Worm (Caenorhabditis elegans) whole organism, young adult: ENCODE results near the gene cest-35.2.
A peak's percentile ranks its signal among the peaks of the same experiment; 100 is the strongest.

Source experiments
- B0035.1 ChIP-seq: sonication (generic microtip); optimal IDR thresholded peaks from 2 replicates; lab custom pipeline; 2016; ENCODE audit warnings: missing genetic modification characterization, mild to moderate bottlenecking, missing compliant biosample characterization, missing genotype, missing genetic modification reagents
- F22D6.2 ChIP-seq: sonication (generic microtip); optimal IDR thresholded peaks from 2 replicates; lab custom pipeline; 2016; ENCODE audit warnings: mild to moderate bottlenecking, missing genetic modification characterization, missing compliant biosample characterization
- F23B12.7 ChIP-seq: sonication (generic microtip); optimal IDR thresholded peaks from 2 replicates; lab custom pipeline; 2017; ENCODE audit warnings: missing genetic modification characterization, mild to moderate bottlenecking, missing compliant biosample characterization, antibody characterized with exemption, moderate library complexity; ENCODE audit not compliant: insufficient read depth
- F49E8.2 ChIP-seq: sonication (generic microtip); optimal IDR thresholded peaks from 3 replicates; lab custom pipeline; 2017; ENCODE audit warnings: missing genetic modification characterization, mild to moderate bottlenecking, missing compliant biosample characterization, antibody characterized with exemption, moderate library complexity; ENCODE audit not compliant: insufficient read depth
- K11D2.4 ChIP-seq: fragments of 200-800 bp; sonication (Bioruptor generic); IDR thresholded peaks from 2 replicates; pipeline ENCODE4 v1.3.6; 2022; ENCODE audit warnings: missing genetic modification reagents, missing genetic modification characterization, missing compliant biosample characterization
- K12H6.12 ChIP-seq: fragments of 200-800 bp; sonication (Bioruptor generic); optimal IDR thresholded peaks from 2 replicates; lab custom pipeline; 2018; ENCODE audit warnings: mild to moderate bottlenecking, missing genetic modification characterization, missing compliant biosample characterization
- Y56A3A.18 ChIP-seq: fragments of 200-800 bp; sonication (Bioruptor generic); IDR thresholded peaks from 2 replicates; pipeline ENCODE4 v1.3.6; 2022; ENCODE audit warnings: missing genetic modification reagents, missing genetic modification characterization, missing compliant biosample characterization
- atf-7 ChIP-seq: sonication (generic microtip); optimal IDR thresholded peaks from 2 replicates; lab custom pipeline; 2017; ENCODE audit warnings: mild to moderate bottlenecking, missing genetic modification characterization, missing compliant biosample characterization
- bed-2 ChIP-seq: fragments of 200-800 bp; sonication (Bioruptor generic); IDR thresholded peaks from 2 replicates; pipeline ENCODE4 v1.3.6; 2022; ENCODE audit warnings: missing genetic modification reagents, missing genetic modification characterization, missing compliant biosample characterization
- ccch-3 ChIP-seq: fragments of 200-800 bp; sonication (Bioruptor generic); optimal IDR thresholded peaks from 2 replicates; lab custom pipeline; 2018; ENCODE audit warnings: mild to moderate bottlenecking, missing genetic modification characterization, missing compliant biosample characterization
- cebp-1 ChIP-seq, 2 experiments: fragments of 200-800 bp in 1 of 2; sonication (Bioruptor generic) in 1 of 2; sonication (generic microtip) in 1 of 2; IDR thresholded peaks in 1 of 2; optimal IDR thresholded peaks in 1 of 2; 2 replicates each; pipeline versions ENCODE4 v1.3.6 to Lab custom; 2017 to 2022; ENCODE audit warnings: missing compliant biosample characterization in 2 of 2, missing genetic modification characterization in 2 of 2, mild to moderate bottlenecking in 1 of 2, missing genetic modification reagents in 1 of 2, moderate library complexity in 1 of 2
- ceh-100 ChIP-seq: fragments of 200-800 bp; sonication (Bioruptor generic); IDR thresholded peaks from 2 replicates; pipeline ENCODE4 v1.3.6; 2022; ENCODE audit warnings: missing genetic modification reagents, missing genetic modification characterization, missing compliant biosample characterization
- ceh-40 ChIP-seq: fragments of 200-800 bp; sonication (Bioruptor generic); IDR thresholded peaks from 2 replicates; pipeline ENCODE4 v1.3.6; 2022; ENCODE audit warnings: missing genetic modification characterization, missing compliant biosample characterization
- ceh-58 ChIP-seq: fragments of 200-800 bp; sonication (Bioruptor generic); IDR thresholded peaks from 2 replicates; pipeline ENCODE4 v1.3.6; 2022; ENCODE audit warnings: missing genetic modification characterization, missing compliant biosample characterization
- ceh-91 ChIP-seq: fragments of 200-800 bp; sonication (Bioruptor generic); IDR thresholded peaks from 2 replicates; pipeline ENCODE4 v1.3.6; 2022; ENCODE audit warnings: missing genetic modification reagents, missing genetic modification characterization, missing compliant biosample characterization
- dpff-1 ChIP-seq: sonication (generic microtip); optimal IDR thresholded peaks from 2 replicates; lab custom pipeline; 2017; ENCODE audit warnings: mild to moderate bottlenecking, missing genetic modification characterization, missing compliant biosample characterization
- dpl-1 ChIP-seq: fragments of 150-350 bp; optimal IDR thresholded peaks from 2 replicates; lab custom pipeline; 2014; ENCODE audit warnings: missing biosample characterization, missing genetic modification reagents, missing genetic modification characterization
- efl-1 ChIP-seq: fragments of 150-350 bp; optimal IDR thresholded peaks from 2 replicates; lab custom pipeline; 2014; ENCODE audit warnings: missing biosample characterization, missing genetic modification reagents, missing genetic modification characterization
- egl-18 ChIP-seq: fragments of 200-800 bp; sonication (Bioruptor generic); IDR thresholded peaks from 2 replicates; pipeline ENCODE4 v1.3.6; 2022; ENCODE audit warnings: missing genetic modification reagents, missing genetic modification characterization, missing compliant biosample characterization
- egl-44 ChIP-seq: fragments of 200-800 bp; sonication (Bioruptor generic); IDR thresholded peaks from 2 replicates; pipeline ENCODE4 v1.3.6; 2022; ENCODE audit warnings: missing genetic modification reagents, missing genetic modification characterization, missing compliant biosample characterization
- gei-17 ChIP-seq: fragments of 200-800 bp; sonication (Bioruptor generic); optimal IDR thresholded peaks from 2 replicates; lab custom pipeline; 2018; ENCODE audit warnings: mild to moderate bottlenecking, missing genetic modification characterization, missing compliant biosample characterization
- him-1 ChIP-seq: sonication (generic microtip); optimal IDR thresholded peaks from 2 replicates; lab custom pipeline; 2016; ENCODE audit warnings: missing genotype, missing genetic modification reagents, missing genetic modification characterization, missing compliant biosample characterization
- hlh-12 ChIP-seq: sonication (generic microtip); optimal IDR thresholded peaks from 2 replicates; lab custom pipeline; 2016; ENCODE audit warnings: missing genetic modification characterization, missing compliant biosample characterization
- hmg-20 ChIP-seq: fragments of 200-800 bp; sonication (Bioruptor generic); IDR thresholded peaks from 2 replicates; pipeline ENCODE4 v1.3.6; 2022; ENCODE audit warnings: missing genetic modification reagents, missing genetic modification characterization, missing compliant biosample characterization
- lin-35 ChIP-seq, 3 experiments: fragments of 150-350 bp in 2 of 3; sonication (generic microtip) in 1 of 3; optimal IDR thresholded peaks; 2 replicates each; lab custom pipeline; 2014 to 2018; ENCODE audit warnings: missing biosample characterization in 3 of 3, missing genetic modification characterization in 3 of 3, missing genetic modification reagents in 3 of 3
- lin-40 ChIP-seq: sonication (generic microtip); optimal IDR thresholded peaks from 2 replicates; lab custom pipeline; 2016; ENCODE audit warnings: missing genetic modification characterization, mild to moderate bottlenecking, missing compliant biosample characterization, missing genotype, missing genetic modification reagents
- lin-54 ChIP-seq: fragments of 200-800 bp; sonication (Bioruptor generic); optimal IDR thresholded peaks from 2 replicates; lab custom pipeline; 2018; ENCODE audit warnings: mild to moderate bottlenecking, missing genetic modification characterization, missing compliant biosample characterization
- lsl-1 ChIP-seq: fragments of 200-800 bp; sonication (Bioruptor generic); optimal IDR thresholded peaks from 2 replicates; lab custom pipeline; 2018; ENCODE audit warnings: mild to moderate bottlenecking, missing genetic modification characterization, moderate library complexity, missing compliant biosample characterization
- madf-6 ChIP-seq: fragments of 200-800 bp; sonication (Bioruptor generic); IDR thresholded peaks from 2 replicates; pipeline ENCODE4 v1.3.6; 2022; ENCODE audit warnings: missing genetic modification reagents, missing genetic modification characterization, missing compliant biosample characterization
- mcd-1 ChIP-seq: fragments of 200-800 bp; sonication (Bioruptor generic); IDR thresholded peaks from 2 replicates; pipeline ENCODE4 v1.3.6; 2022; ENCODE audit warnings: missing genetic modification reagents, missing genetic modification characterization, missing compliant biosample characterization
- mes-4 ChIP-seq: sonication (generic microtip); optimal IDR thresholded peaks from 2 replicates; lab custom pipeline; 2016; ENCODE audit warnings: missing genotype, missing genetic modification characterization, missing compliant biosample characterization
- nfya-2 ChIP-seq: fragments of 200-800 bp; sonication (Bioruptor generic); IDR thresholded peaks from 2 replicates; pipeline ENCODE4 v1.3.6; 2022; ENCODE audit warnings: missing genetic modification reagents, missing genetic modification characterization, missing compliant biosample characterization
- nfyb-1 ChIP-seq: fragments of 200-800 bp; sonication (Bioruptor generic); IDR thresholded peaks from 2 replicates; pipeline ENCODE4 v1.3.6; 2022; ENCODE audit warnings: missing genetic modification reagents, missing genetic modification characterization, missing compliant biosample characterization
- nhr-27 ChIP-seq: fragments of 200-800 bp; sonication (Bioruptor generic); optimal IDR thresholded peaks from 2 replicates; lab custom pipeline; 2018; ENCODE audit warnings: mild to moderate bottlenecking, missing genetic modification characterization, moderate library complexity, missing compliant biosample characterization
- rcor-1 ChIP-seq: fragments of 200-800 bp; sonication (Bioruptor generic); IDR thresholded peaks from 2 replicates; pipeline ENCODE4 v1.3.6; 2022; ENCODE audit warnings: missing genetic modification reagents, missing genetic modification characterization, missing compliant biosample characterization
- rpc-1 ChIP-seq, 2 experiments: fragments of 150-350 bp in 1 of 2; sonication (generic microtip) in 1 of 2; optimal IDR thresholded peaks; 2 replicates each; lab custom pipeline; 2014 to 2018; ENCODE audit warnings: missing biosample characterization in 1 of 2, missing genetic modification characterization in 1 of 2, missing genetic modification reagents in 1 of 2, missing genotype in 1 of 2
- sdz-38 ChIP-seq: sonication (generic microtip); optimal IDR thresholded peaks from 2 replicates; lab custom pipeline; 2016; ENCODE audit warnings: missing genotype, missing genetic modification characterization, missing compliant biosample characterization
- snpc-4 ChIP-seq, 5 experiments: fragments of 150-350 bp in 1 of 5; sonication (generic microtip) in 4 of 5; optimal IDR thresholded peaks; 2 replicates each; lab custom pipeline; 2014 to 2018; ENCODE audit warnings: missing genetic modification characterization in 5 of 5, missing biosample characterization in 3 of 5, antibody characterized with exemption in 2 of 5, mild to moderate bottlenecking in 2 of 5, missing compliant biosample characterization in 2 of 5, missing genotype in 2 of 5, moderate library complexity in 2 of 5, missing genetic modification reagents in 1 of 5
- tbx-9 ChIP-seq: sonication (generic microtip); optimal IDR thresholded peaks from 2 replicates; lab custom pipeline; 2016; ENCODE audit warnings: borderline replicate concordance, missing genetic modification characterization, inconsistent platforms, missing compliant biosample characterization
- xnd-1 ChIP-seq: sonication (generic microtip); optimal IDR thresholded peaks from 2 replicates; lab custom pipeline; 2016; ENCODE audit warnings: missing genotype, missing genetic modification reagents, missing genetic modification characterization, missing compliant biosample characterization
- ztf-18 ChIP-seq: sonication (generic microtip); optimal IDR thresholded peaks from 2 replicates; lab custom pipeline; 2016; ENCODE audit warnings: missing genotype, mild to moderate bottlenecking, missing genetic modification characterization, missing compliant biosample characterization
- ztf-26 ChIP-seq: sonication (generic microtip); optimal IDR thresholded peaks from 2 replicates; lab custom pipeline; 2017; ENCODE audit warnings: missing genetic modification characterization, missing compliant biosample characterization
- ztf-6 ChIP-seq: fragments of 200-800 bp; sonication (Bioruptor generic); IDR thresholded peaks from 2 replicates; pipeline ENCODE4 v1.3.6; 2022; ENCODE audit warnings: missing genetic modification reagents, missing genetic modification characterization, missing compliant biosample characterization

Gene cest-35.2

ce11 chrV:5204127-5204526 lies 32.9 kb downstream of the cest-35.2 start, which contains the start of gene ttc-37:
ttc-37 (plus strand) TSS chrV:5204475.
- no peak for TF ChIP-seq atf-7 (tag; lab: Kevin White, UChicago)
- peak; percentile 94 for TF ChIP-seq mcd-1 (GFP tag; lab: Robert Waterston, UW)
- peak; percentile 95 for TF ChIP-seq lin-54 (GFP tag; lab: Kevin White, UChicago)
- peak; percentile 30 to 92 (median 44) for TF ChIP-seq lin-35 (GFP tag; optimal IDR thresholded peaks at IDR 0.05; lab: Kevin White, UChicago)
- peak; percentile 61; the same call in 1 of the 2 replicates for TF ChIP-seq K11D2.4
- peak; percentile 71 for TF ChIP-seq efl-1 (GFP tag; lab: Kevin White, UChicago)
- TF ChIP-seq egl-44 (GFP tag; lab: Robert Waterston, UW), result no peak
- peak; percentile 13 for TF ChIP-seq lin-40 (tag; lab: Kevin White, UChicago)
- TF ChIP-seq ceh-58 (GFP tag; lab: Robert Waterston, UW), result no peak
- TF ChIP-seq cebp-1 (GFP tag; IDR thresholded peaks at IDR 0.05; lab: Robert Waterston, UW), result no peak
- peak; percentile 16 for TF ChIP-seq cebp-1 (tag; optimal IDR thresholded peaks at IDR 0.05; lab: Kevin White, UChicago)
- peak; percentile 66 for TF ChIP-seq dpl-1 (GFP tag; lab: Kevin White, UChicago)

ce11 chrV:5203643-5204042 lies 33.4 kb downstream of the cest-35.2 start:
- TF ChIP-seq madf-6, result peak; percentile 54; the same call in 1 of the 2 replicates
- no peak for TF ChIP-seq dpff-1 (tag; lab: Kevin White, UChicago)
- TF ChIP-seq xnd-1 (tag; lab: Kevin White, UChicago), result peak; percentile 45
- TF ChIP-seq lsl-1 (GFP tag; lab: Kevin White, UChicago), result peak; percentile 63
- no peak for TF ChIP-seq F23B12.7 (tag; lab: Kevin White, UChicago)
- TF ChIP-seq ztf-6, result no peak

ce11 chrV:5201706-5202105 lies 35.3 kb downstream of the cest-35.2 start:
- TF ChIP-seq mes-4 (tag; lab: Kevin White, UChicago) (no peak), ceh-100 (GFP tag; lab: Robert Waterston, UW) (no peak), F49E8.2 (no peak), ztf-18 (tag; lab: Kevin White, UChicago) (no peak), F22D6.2 (tag; lab: Kevin White, UChicago) (no peak), hlh-12 (tag; lab: Kevin White, UChicago) (no peak), B0035.1 (no peak), ccch-3 (GFP tag; lab: Kevin White, UChicago) (no peak), nhr-27 (tag; lab: Kevin White, UChicago) (no peak), bed-2 (no peak), ztf-26 (tag; lab: Kevin White, UChicago) (no peak), nfyb-1 (GFP tag; lab: Robert Waterston, UW) (no peak), dpff-1 (tag; lab: Kevin White, UChicago) (no peak), nfya-2 (GFP tag; lab: Robert Waterston, UW) (no peak), Y56A3A.18 (no peak), ceh-91 (no peak), ceh-40 (GFP tag; lab: Robert Waterston, UW) (no peak)

ce11 chrV:5200188-5200587 lies 36.8 kb downstream of the cest-35.2 start:
- TF ChIP-seq rpc-1 (optimal IDR thresholded peaks at IDR 0.05; lab: Kevin White, UChicago), result no peak
- TF ChIP-seq rpc-1 (tag; optimal IDR thresholded peaks at IDR 0.05; lab: Kevin White, UChicago), result no peak
- TF ChIP-seq ztf-6, result no peak
- no peak for TF ChIP-seq mcd-1 (GFP tag; lab: Robert Waterston, UW)
- TF ChIP-seq him-1 (tag; lab: Kevin White, UChicago), result no peak
- TF ChIP-seq sdz-38, result no peak
- no peak for TF ChIP-seq gei-17 (GFP tag; lab: Kevin White, UChicago)
- no peak for TF ChIP-seq hlh-12 (tag; lab: Kevin White, UChicago)
- TF ChIP-seq tbx-9 (tag; lab: Kevin White, UChicago), result no peak
- TF ChIP-seq F49E8.2, result no peak
- no peak for TF ChIP-seq snpc-4 (GFP tag; optimal IDR thresholded peaks at IDR 0.05; lab: Kevin White, UChicago)
- no peak for TF ChIP-seq snpc-4 (tag; optimal IDR thresholded peaks at IDR 0.05; lab: Kevin White, UChicago)
- TF ChIP-seq rcor-1 (GFP tag; lab: Robert Waterston, UW), result no peak
- no peak for TF ChIP-seq K12H6.12
- no peak for TF ChIP-seq nfyb-1 (GFP tag; lab: Robert Waterston, UW)
- no peak for TF ChIP-seq dpff-1 (tag; lab: Kevin White, UChicago)
- no peak for TF ChIP-seq egl-18
- no peak for TF ChIP-seq hmg-20 (GFP tag; lab: Robert Waterston, UW)
- no peak for TF ChIP-seq mes-4 (tag; lab: Kevin White, UChicago)
